Fruit fly (Drosophila melanogaster) whole organism: ENCODE data around the gene CG11723.

Experiments used
- Dll ChIP-seq: fragments of >200 bp; optimal IDR thresholded peaks from 2 replicates; lab custom pipeline; 2017
- EcR ChIP-seq, 2 experiments: fragments of >200 bp; optimal IDR thresholded peaks; 2 replicates each; lab custom pipeline; 2017; ENCODE audit warnings: missing biosample characterization in 2 of 2, missing genetic modification characterization in 2 of 2, missing genetic modification reagents in 2 of 2
- pan ChIP-seq: fragments of >200 bp; optimal IDR thresholded peaks from 2 replicates; lab custom pipeline; 2017
- psq ChIP-seq: fragments of >200 bp; optimal IDR thresholded peaks from 2 replicates; lab custom pipeline; 2017
- usp ChIP-seq: fragments of >200 bp; optimal IDR thresholded peaks from 2 replicates; lab custom pipeline; 2017; ENCODE audit warnings: missing biosample characterization, missing genetic modification characterization, mixed read lengths

DNA sequence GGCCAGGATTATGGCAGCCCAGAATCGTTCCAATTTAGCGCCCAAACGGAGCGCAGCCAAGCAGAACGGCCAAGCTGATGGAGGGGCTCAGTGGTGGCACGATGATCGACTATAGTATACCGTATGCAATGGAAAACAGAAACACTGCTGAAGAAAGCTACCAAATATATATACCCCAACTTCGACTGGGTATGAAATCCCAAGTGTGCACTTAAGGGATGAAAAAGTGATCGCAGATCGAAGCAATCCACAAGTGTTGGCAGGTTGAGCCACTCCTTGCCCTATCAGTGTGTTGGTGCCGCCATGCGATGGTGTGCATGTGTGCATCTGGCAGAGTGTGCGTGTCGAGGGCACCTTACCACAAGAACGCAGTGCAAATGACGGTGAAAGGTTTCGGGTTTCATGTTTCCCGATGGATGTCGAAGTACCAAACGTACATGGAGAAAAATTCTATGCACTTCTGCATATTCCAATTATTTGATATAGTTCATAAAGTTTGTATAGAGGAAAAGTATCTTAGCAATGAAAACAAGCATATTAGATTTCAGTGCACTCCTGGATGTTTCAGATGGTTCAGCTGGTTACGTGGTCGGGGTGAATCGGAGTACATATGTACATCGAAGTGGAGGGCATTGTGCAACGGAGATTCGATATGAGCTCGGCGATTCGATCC lies 35.0 kb upstream of the CG11723 start:
- TF ChIP-seq psq (no peak), Dll (lab: Kevin White, UChicago) (no peak), EcR (GFP tag; optimal IDR thresholded peaks at IDR 0.05; lab: Kevin White, UChicago) (no peak), pan (lab: Kevin White, UChicago) (peak; percentile 28), usp (GFP tag; lab: Kevin White, UChicago) (no peak)
